Worm (Caenorhabditis elegans): ENCODE measurements around the gene nas-7.

DNA sequence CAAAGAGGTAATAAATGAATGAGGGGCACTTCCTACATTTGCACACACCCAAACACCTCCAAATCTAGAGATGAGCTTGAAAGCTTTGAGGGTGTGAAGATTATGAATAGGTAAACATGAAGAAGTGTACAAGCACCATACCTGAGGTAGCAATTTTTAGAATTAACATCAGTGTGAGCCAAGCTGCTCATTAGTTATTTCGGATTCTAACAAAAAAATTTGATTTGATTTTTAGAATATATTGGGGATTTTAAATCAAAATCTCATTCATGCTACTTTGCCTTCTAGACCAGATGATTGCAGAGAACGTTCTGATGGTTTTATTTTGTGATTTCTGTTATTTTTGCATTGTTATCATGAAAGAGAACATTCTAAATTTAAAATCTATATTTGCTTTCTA lies 11.2 kb upstream of the nas-7 start:
- TF ChIP-seq lsy-2 (tag; optimal IDR thresholded peaks at IDR 0.05) (no peak), nhr-237 (tag; optimal IDR thresholded peaks at IDR 0.05) (no peak), unc-62 (GFP tag; optimal IDR thresholded peaks at IDR 0.05) (no peak), nhr-76 (tag; optimal IDR thresholded peaks at IDR 0.05) (no peak), ztf-11 (tag; optimal IDR thresholded peaks at IDR 0.05) (no peak), nhr-28 (tag; optimal IDR thresholded peaks at IDR 0.05) (no peak), pha-4 (tag; optimal IDR thresholded peaks at IDR 0.05) (no peak), snpc-4 (tag; optimal IDR thresholded peaks at IDR 0.05) (no peak), M03D4.4 (tag; optimal IDR thresholded peaks at IDR 0.05) (no peak)

Data from whole organism, mixed stage, embryonic.